Worm (Caenorhabditis elegans) whole organism, L1 larva: ENCODE measurements around the gene ddx-23.

ENCODE experiments used
- efl-1 ChIP-seq, 4 experiments: fragments of 150-350 bp; optimal IDR thresholded peaks in 3 of 4; peaks in 1 of 4; 1 replicate in 1 of 4; 2 replicates in 3 of 4; lab custom pipeline; 2014; ENCODE audit warnings: missing biosample characterization in 2 of 4, missing genetic modification characterization in 2 of 4, missing genetic modification reagents in 2 of 4
- tlp-1 ChIP-seq: fragments of 150-350 bp; optimal IDR thresholded peaks from 2 replicates; lab custom pipeline; 2014; ENCODE audit warnings: missing biosample characterization, missing genetic modification characterization

ddx-23 gene

DNA sequence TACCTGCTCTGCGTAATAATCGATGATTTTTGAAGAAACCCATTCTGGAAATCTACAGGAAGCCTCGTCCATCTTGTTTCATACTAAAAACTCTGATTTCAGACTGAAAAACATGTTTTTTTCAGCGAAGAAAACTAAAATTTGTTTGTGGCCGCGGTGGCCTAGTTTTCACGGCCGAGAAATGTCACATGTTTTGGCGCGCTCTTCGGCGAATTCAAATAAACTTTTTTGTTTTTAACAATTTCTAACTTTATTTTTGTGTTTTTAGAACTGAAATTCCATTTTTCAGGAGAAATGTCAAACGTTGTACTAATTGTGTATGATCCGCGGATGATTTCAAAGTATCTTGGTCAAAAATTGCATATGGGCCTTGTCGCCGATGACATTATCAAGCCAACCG lies 50.1 kb downstream of the ddx-23 start, which contains the start of the genes polq-1 and him-10 (continued):
- TF ChIP-seq efl-1 (optimal IDR thresholded peaks at IDR 0.05; lab: Kevin White, UChicago) (peak; percentile 53 to 79), efl-1 (GFP tag; optimal IDR thresholded peaks at IDR 0.05 in 1 of 2; lab: Kevin White, UChicago) (peak; percentile 87 to 98), tlp-1 (tag; lab: Kevin White, UChicago) (no peak)
- TF ChIP-seq, all 84 proteins: peak for 20
